Worm (Caenorhabditis elegans): Measurements from ENCODE around the gene C35D6.4.
A peak's percentile ranks its signal among the peaks of the same experiment; 100 is the strongest.

C35D6.4 gene

DNA sequence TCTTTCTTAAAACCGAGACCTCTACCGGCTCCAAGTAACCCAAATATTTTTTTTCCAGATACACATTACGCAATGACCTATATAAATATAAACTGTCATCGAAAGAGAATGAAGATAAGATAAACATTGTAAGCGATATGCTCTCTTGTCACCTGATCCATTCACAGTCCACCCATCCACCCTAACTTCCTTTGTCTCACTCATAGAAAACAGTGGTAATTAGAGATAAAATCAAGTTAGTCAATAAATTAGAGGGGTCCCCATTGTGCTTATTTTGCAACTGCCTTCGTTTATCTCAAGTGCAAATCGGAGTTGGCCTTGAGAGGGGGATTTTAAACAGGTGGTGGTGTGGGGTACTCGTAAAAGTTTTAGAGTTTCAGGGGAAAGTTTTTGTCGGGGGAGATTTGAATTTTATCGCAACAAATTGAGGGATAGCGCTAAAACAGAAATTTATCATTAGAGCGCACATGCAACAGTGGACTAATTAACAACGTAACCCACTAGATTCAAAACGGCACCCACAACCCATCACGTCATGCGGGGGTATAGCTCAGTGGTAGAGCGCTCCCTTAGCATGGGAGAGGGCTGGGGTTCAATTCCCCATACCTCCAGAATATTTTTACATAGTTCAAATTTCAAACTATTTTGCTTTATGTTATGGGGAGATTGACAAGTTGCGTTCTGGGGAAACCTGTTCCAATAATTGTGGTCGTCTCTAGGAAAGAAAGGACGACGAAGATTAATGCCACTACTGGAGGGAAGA is 47.2 kb downstream of the C35D6.4 start (continued):
- TF ChIP-seq tra-1 (GFP tag; IDR thresholded peaks at IDR 0.05), result 0 out of 2 replicates have a peak, but pooled peaks have one; percentile 31
- TF ChIP-seq nhr-41 (GFP tag; IDR thresholded peaks at IDR 0.05), result 0 out of 2 replicates have a peak, but pooled peaks have one; percentile 35
- no peak for TF ChIP-seq nhr-42 (GFP tag; IDR thresholded peaks at IDR 0.05)
- no peak for TF ChIP-seq nhr-6 (tag; optimal IDR thresholded peaks at IDR 0.05)
- TF ChIP-seq lin-38 (GFP tag; IDR thresholded peaks at IDR 0.05), result peak; percentile 95
- peak; percentile 88 for TF ChIP-seq F26F4.8 (GFP tag; conservative IDR thresholded peaks at IDR 0.05)
- no peak for TF ChIP-seq dpl-1 (GFP tag; optimal IDR thresholded peaks at IDR 0.05)
- TF ChIP-seq ztf-7 (tag; optimal IDR thresholded peaks at IDR 0.05), result no peak
- TF ChIP-seq hmg-1.1 (GFP tag; IDR thresholded peaks at IDR 0.05), result peak; percentile 53; the same call in 1 of the 2 replicates
- no peak for TF ChIP-seq ces-1 (GFP tag; optimal IDR thresholded peaks at IDR 0.05)
- TF ChIP-seq Y48G9A.11 (GFP tag; IDR thresholded peaks at IDR 0.05), result peak; percentile 66; the same call in 1 of the 2 replicates
- TF ChIP-seq nhr-237 (tag; optimal IDR thresholded peaks at IDR 0.05), result no peak
- peak; percentile 86 for TF ChIP-seq dmd-8 (GFP tag; IDR thresholded peaks at IDR 0.05)
- TF ChIP-seq mdl-1 (tag; optimal IDR thresholded peaks at IDR 0.05), result no peak
- no peak for TF ChIP-seq Y75B8A.6 (GFP tag; IDR thresholded peaks at IDR 0.05)
- TF ChIP-seq F49E8.2 (tag; optimal IDR thresholded peaks at IDR 0.05; ENCODE audit: borderline replicate concordance), result peak; percentile 65
- TF ChIP-seq F10B5.3 (tag; optimal IDR thresholded peaks at IDR 0.05), result peak; percentile 6
- TF ChIP-seq nhr-10 (tag; optimal IDR thresholded peaks at IDR 0.05), result no peak
- TF ChIP-seq lin-39 (tag; optimal IDR thresholded peaks at IDR 0.05), result no peak
- TF ChIP-seq ama-1 (optimal IDR thresholded peaks at IDR 0.05), result no peak

DNA sequence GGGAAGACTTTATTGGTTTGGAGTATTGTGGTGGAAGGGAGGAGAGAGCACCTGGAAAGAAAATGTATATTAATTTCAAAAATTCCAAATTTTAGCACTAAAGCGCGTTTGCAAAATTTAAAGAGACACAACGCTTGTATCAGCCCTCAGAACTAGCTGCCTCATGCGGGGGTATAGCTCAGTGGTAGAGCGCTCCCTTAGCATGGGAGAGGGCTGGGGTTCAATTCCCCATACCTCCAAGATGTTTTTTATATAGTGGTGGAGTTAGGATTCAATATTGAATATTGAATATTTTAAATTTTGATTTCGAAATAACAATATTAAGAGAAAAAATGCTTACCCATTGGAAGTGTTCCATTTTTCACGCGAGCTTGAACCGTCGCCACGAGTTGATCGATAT is 48.2 kb downstream of the C35D6.4 start:
- TF ChIP-seq ztf-11 (tag; optimal IDR thresholded peaks at IDR 0.05), result no peak
- no peak for TF ChIP-seq ceh-82 (tag; optimal IDR thresholded peaks at IDR 0.05)
- TF ChIP-seq zfp-2 (tag; optimal IDR thresholded peaks at IDR 0.05), result peak; percentile 22
- no peak for TF ChIP-seq lin-15B (tag; optimal IDR thresholded peaks at IDR 0.05)
- no peak for TF ChIP-seq attf-4 (tag; optimal IDR thresholded peaks at IDR 0.05)
- peak; percentile 29; the same call in 1 of the 2 replicates for TF ChIP-seq mdt-29 (GFP tag; IDR thresholded peaks at IDR 0.05)
- no peak for TF ChIP-seq hlh-11 (tag; optimal IDR thresholded peaks at IDR 0.05)
- no peak for TF ChIP-seq F10B5.3 (tag; optimal IDR thresholded peaks at IDR 0.05)
- peak; percentile 63; the same call in 1 of the 2 replicates for TF ChIP-seq lin-1 (GFP tag; IDR thresholded peaks at IDR 0.05)
- TF ChIP-seq snpc-1.2 (GFP tag; IDR thresholded peaks at IDR 0.05), result peak; percentile 97
- TF ChIP-seq pqm-1 (tag; optimal IDR thresholded peaks at IDR 0.05), result no peak
- peak; percentile 74 for TF ChIP-seq ctbp-1 (GFP tag; IDR thresholded peaks at IDR 0.05)
- peak; percentile 53 for TF ChIP-seq nhr-48 (tag; optimal IDR thresholded peaks at IDR 0.05)
- peak; percentile 46 for TF ChIP-seq spr-3 (GFP tag; optimal IDR thresholded peaks at IDR 0.05)
- peak; percentile 8 for TF ChIP-seq snpc-4 (tag; optimal IDR thresholded peaks at IDR 0.05)
- TF ChIP-seq nhr-28 (tag; optimal IDR thresholded peaks at IDR 0.05), result no peak
- no peak for TF ChIP-seq nhr-11 (tag; optimal IDR thresholded peaks at IDR 0.05)
- peak in 1 of 2 experiments; percentile 36 for TF ChIP-seq hif-1 (tag; optimal IDR thresholded peaks at IDR 0.05)
- peak; percentile 26 for TF ChIP-seq nhr-111 (GFP tag; optimal IDR thresholded peaks at IDR 0.05)
- TF ChIP-seq mes-2 (tag; optimal IDR thresholded peaks at IDR 0.05; ENCODE audit: poor library complexity, severe bottlenecking), result peak; percentile 74
- TF ChIP-seq zfp-3 (GFP tag; conservative IDR thresholded peaks at IDR 0.05), result no peak
- TF ChIP-seq ama-1 (optimal IDR thresholded peaks at IDR 0.05), result no peak
- no peak for TF ChIP-seq daf-8 (GFP tag; IDR thresholded peaks at IDR 0.05)
- TF ChIP-seq F49E8.2 (tag; optimal IDR thresholded peaks at IDR 0.05; ENCODE audit: borderline replicate concordance), result peak; percentile 56
- TF ChIP-seq arid-1 (GFP tag; conservative IDR thresholded peaks at IDR 0.05), result peak; percentile 60; the same call in 1 of the 2 replicates
- peak; percentile 96 for TF ChIP-seq Y105C5A.15 (GFP tag; IDR thresholded peaks at IDR 0.05)
- no peak for TF ChIP-seq ces-1 (GFP tag; optimal IDR thresholded peaks at IDR 0.05)
- peak; percentile 57 for TF ChIP-seq unc-130 (GFP tag; optimal IDR thresholded peaks at IDR 0.05)
- TF ChIP-seq hmg-1.1 (GFP tag; IDR thresholded peaks at IDR 0.05), result peak; percentile 84
- peak; percentile 5 for TF ChIP-seq ceh-32 (tag; optimal IDR thresholded peaks at IDR 0.05; ENCODE audit: poor library complexity)
- TF ChIP-seq F44E2.7 (GFP tag; IDR thresholded peaks at IDR 0.05), result 0 out of 2 replicates have a peak, but pooled peaks have one; percentile 58
- no peak for TF ChIP-seq nhr-10 (tag; optimal IDR thresholded peaks at IDR 0.05)
- TF ChIP-seq mxl-2 (GFP tag; conservative IDR thresholded peaks at IDR 0.05), result no peak
- peak; percentile 85 for TF ChIP-seq lin-38 (GFP tag; IDR thresholded peaks at IDR 0.05)
- no peak for TF ChIP-seq tag-97 (GFP tag; IDR thresholded peaks at IDR 0.05)
